Worm (Caenorhabditis elegans): Measurements from ENCODE around the gene Y65A5A.2.

DNA sequence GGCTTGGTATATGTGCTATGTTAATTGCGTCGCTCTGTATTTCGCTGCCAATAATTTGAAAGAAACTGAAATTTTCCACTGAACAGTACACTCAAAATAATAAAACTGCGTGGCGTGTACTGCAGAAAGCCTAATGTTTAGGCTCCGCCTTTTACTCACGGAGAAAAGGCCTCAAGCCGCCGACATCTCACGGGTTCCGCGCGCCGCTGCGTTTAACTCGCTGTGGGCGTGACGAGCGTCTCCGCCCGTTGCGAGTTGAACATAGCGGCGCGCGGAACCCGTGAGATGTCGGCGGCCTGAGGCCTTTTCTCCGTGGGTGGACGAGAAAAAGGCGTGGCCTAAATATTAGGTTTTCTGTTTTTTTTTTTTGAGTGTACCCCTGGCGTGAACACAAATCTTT lies 27.2 kb upstream of the Y65A5A.2 start:
- TF ChIP-seq cog-1 (tag; optimal IDR thresholded peaks at IDR 0.05): no peak
- TF ChIP-seq T22C8.4 (GFP tag; IDR thresholded peaks at IDR 0.05): no peak
- TF ChIP-seq med-1 (GFP tag; optimal IDR thresholded peaks at IDR 0.05; ENCODE audit: insufficient read depth): no peak
- TF ChIP-seq flt-1 (GFP tag; IDR thresholded peaks at IDR 0.05): no peak
- TF ChIP-seq klf-2 (GFP tag; conservative IDR thresholded peaks at IDR 0.05): no peak
- TF ChIP-seq ztf-23 (GFP tag; IDR thresholded peaks at IDR 0.05): no peak
- TF ChIP-seq tab-1 (GFP tag; IDR thresholded peaks at IDR 0.05): no peak

Measured in whole organism, midembryonic.